Fruit fly (Drosophila melanogaster) whole organism, wandering third instar larva: ENCODE measurements around the gene pn.
A peak's percentile ranks its signal among the peaks of the same experiment; 100 is the strongest.

ENCODE experiments used
- Abd-B ChIP-seq: fragments of >200 bp; optimal IDR thresholded peaks from 2 replicates; lab custom pipeline; 2017; ENCODE audit warnings: missing biosample characterization, missing genetic modification characterization
- CG32264 ChIP-seq: fragments of 200-800 bp; sonication (Bioruptor generic); optimal IDR thresholded peaks from 2 replicates; lab custom pipeline; 2016; ENCODE audit warnings: missing biosample characterization, missing genetic modification characterization
- CG9705 ChIP-seq: fragments of 200-800 bp; sonication (Bioruptor generic); optimal IDR thresholded peaks from 2 replicates; lab custom pipeline; 2018; ENCODE audit warnings: missing biosample characterization, mild to moderate bottlenecking, missing genetic modification characterization
- CrebA ChIP-seq: fragments of 200-800 bp; sonication (Bioruptor generic); optimal IDR thresholded peaks from 2 replicates; lab custom pipeline; 2016; ENCODE audit warnings: missing biosample characterization, mild to moderate bottlenecking, missing genetic modification characterization, borderline replicate concordance
- Dif ChIP-seq: fragments of 200-275, 200-300 bp; sonication (Bioruptor generic); optimal IDR thresholded peaks from 2 replicates; lab custom pipeline; 2018; ENCODE audit warnings: missing biosample characterization, missing genetic modification characterization; ENCODE audit not compliant: partially characterized antibody
- HLH106 ChIP-seq: fragments of 200-800 bp; optimal IDR thresholded peaks from 3 replicates; lab custom pipeline; 2019; ENCODE audit warnings: missing biosample characterization, mild to moderate bottlenecking, missing genetic modification characterization, moderate library complexity
- Hnf4 ChIP-seq: fragments of 200-800 bp; sonication (Bioruptor generic); optimal IDR thresholded peaks from 2 replicates; lab custom pipeline; 2016; ENCODE audit warnings: missing biosample characterization, mild to moderate bottlenecking, missing genetic modification characterization
- Hr78 ChIP-seq: fragments of >200 bp; optimal IDR thresholded peaks from 2 replicates; lab custom pipeline; 2017; ENCODE audit warnings: missing biosample characterization, missing genetic modification characterization
- Hr83 ChIP-seq: fragments of 200-300 bp; sonication (Bioruptor generic); optimal IDR thresholded peaks from 2 replicates; lab custom pipeline; 2016; ENCODE audit warnings: missing biosample characterization, mild to moderate bottlenecking, missing genetic modification characterization, moderate library complexity; ENCODE audit not compliant: poor library complexity, severe bottlenecking
- Jra ChIP-seq: sonication (Bioruptor generic); optimal IDR thresholded peaks from 2 replicates; lab custom pipeline; 2016; ENCODE audit warnings: missing biosample characterization, missing genetic modification characterization
- Mio ChIP-seq: sonication (Bioruptor generic); optimal IDR thresholded peaks from 2 replicates; lab custom pipeline; 2016; ENCODE audit warnings: missing biosample characterization, missing genetic modification characterization
- Myc ChIP-seq: fragments of >200 bp; optimal IDR thresholded peaks from 2 replicates; lab custom pipeline; 2017
- N ChIP-seq: fragments of >200 bp; optimal IDR thresholded peaks from 2 replicates; lab custom pipeline; 2018; ENCODE audit warnings: missing biosample characterization, missing external identifiers, missing genetic modification characterization
- OdsH ChIP-seq: fragments of 200-800 bp; sonication (Bioruptor generic); optimal IDR thresholded peaks from 2 replicates; lab custom pipeline; 2016; ENCODE audit warnings: missing biosample characterization, mild to moderate bottlenecking, missing genetic modification characterization
- Rel ChIP-seq, 2 experiments: fragments of 200-800 bp; sonication (Bioruptor generic) in 1 of 2; optimal IDR thresholded peaks; 2 replicates in 1 of 2; 3 replicates in 1 of 2; lab custom pipeline; 2016 to 2019; ENCODE audit warnings: mild to moderate bottlenecking in 2 of 2, missing biosample characterization in 2 of 2, missing genetic modification characterization in 2 of 2, moderate library complexity in 1 of 2
- Sp1 ChIP-seq: fragments of 200-800 bp; sonication (Bioruptor generic); optimal IDR thresholded peaks from 3 replicates; lab custom pipeline; 2019; ENCODE audit warnings: missing biosample characterization, mild to moderate bottlenecking, missing genetic modification characterization, moderate library complexity
- Vsx2 ChIP-seq: fragments of 200-300, 225-300 bp; sonication (Bioruptor generic); optimal IDR thresholded peaks from 2 replicates; lab custom pipeline; 2018; ENCODE audit warnings: missing biosample characterization, missing genetic modification characterization; ENCODE audit not compliant: partially characterized antibody
- br ChIP-seq: fragments of 200-800 bp; sonication (Bioruptor generic); optimal IDR thresholded peaks from 2 replicates; lab custom pipeline; 2016; ENCODE audit warnings: missing biosample characterization, missing genetic modification characterization
- brk ChIP-seq: fragments of 200-800 bp; sonication (Bioruptor generic); optimal IDR thresholded peaks from 2 replicates; lab custom pipeline; 2016; ENCODE audit warnings: missing biosample characterization, mild to moderate bottlenecking, missing genetic modification characterization
- dl ChIP-seq, 2 experiments: fragments of 175-275, 200-275 bp in 1 of 2; fragments of 200-275 bp in 1 of 2; sonication (Bioruptor generic); optimal IDR thresholded peaks; lab custom pipeline; 2018; ENCODE audit warnings: mild to moderate bottlenecking in 2 of 2, missing biosample characterization in 2 of 2, missing genetic modification characterization in 2 of 2, moderate library complexity in 2 of 2; ENCODE audit not compliant: partially characterized antibody in 2 of 2, insufficient read depth in 1 of 2
- dmrt93B ChIP-seq: fragments of 200-800 bp; sonication (Bioruptor generic); optimal IDR thresholded peaks from 2 replicates; lab custom pipeline; 2018; ENCODE audit warnings: missing biosample characterization, mild to moderate bottlenecking, missing genetic modification characterization
- ey ChIP-seq: fragments of 200-800 bp; sonication (Bioruptor generic); optimal IDR thresholded peaks from 2 replicates; lab custom pipeline; 2016; ENCODE audit warnings: missing biosample characterization, missing genetic modification characterization
- foxo ChIP-seq, 2 experiments: fragments of 200-800 bp; sonication (Bioruptor generic); optimal IDR thresholded peaks; 2 replicates in 1 of 2; 3 replicates in 1 of 2; lab custom pipeline; 2016 to 2017; ENCODE audit warnings: missing biosample characterization in 2 of 2, missing genetic modification characterization in 2 of 2
- fru ChIP-seq: fragments of 200-800 bp; sonication (Bioruptor generic); optimal IDR thresholded peaks from 3 replicates; lab custom pipeline; 2016; ENCODE audit warnings: missing biosample characterization, mild to moderate bottlenecking, missing genetic modification characterization
- h ChIP-seq: fragments of 200-800 bp; sonication (Bioruptor generic); optimal IDR thresholded peaks from 3 replicates; lab custom pipeline; 2016; ENCODE audit warnings: missing biosample characterization, mild to moderate bottlenecking, missing genetic modification characterization
- jim ChIP-seq: fragments of 175-275, 200-325 bp; sonication (Bioruptor generic); optimal IDR thresholded peaks from 2 replicates; lab custom pipeline; 2016; ENCODE audit warnings: missing biosample characterization, mild to moderate bottlenecking, missing genetic modification characterization
- lola ChIP-seq: fragments of >200 bp; optimal IDR thresholded peaks from 2 replicates; lab custom pipeline; 2017; ENCODE audit warnings: missing biosample characterization, missing genetic modification characterization
- pan ChIP-seq: fragments of >200 bp; optimal IDR thresholded peaks from 2 replicates; lab custom pipeline; 2017
- rgr ChIP-seq: fragments of 200-800 bp; sonication (Bioruptor generic); optimal IDR thresholded peaks from 3 replicates; lab custom pipeline; 2016; ENCODE audit warnings: missing biosample characterization, mild to moderate bottlenecking, missing genetic modification characterization
- sage ChIP-seq: fragments of 200-800 bp; sonication (Bioruptor generic); optimal IDR thresholded peaks from 2 replicates; lab custom pipeline; 2016; ENCODE audit warnings: missing biosample characterization, mild to moderate bottlenecking, missing genetic modification characterization
- sv ChIP-seq: fragments of 200-800 bp; sonication (Bioruptor generic); optimal IDR thresholded peaks from 3 replicates; lab custom pipeline; 2016; ENCODE audit warnings: missing biosample characterization, missing genetic modification characterization
- tai ChIP-seq: sonication (Bioruptor generic); optimal IDR thresholded peaks from 2 replicates; lab custom pipeline; 2016; ENCODE audit warnings: missing biosample characterization, missing genetic modification characterization
- usp ChIP-seq: fragments of >200 bp; optimal IDR thresholded peaks from 2 replicates; lab custom pipeline; 2017; ENCODE audit warnings: missing biosample characterization, missing genetic modification characterization
- woc ChIP-seq: sonication (Bioruptor generic); optimal IDR thresholded peaks from 2 replicates; lab custom pipeline; 2016; ENCODE audit warnings: missing biosample characterization, mild to moderate bottlenecking, missing genetic modification characterization

pn gene

dm6 chrX:2146574-2146973 lies 34.4 kb upstream of the pn start:
- TF ChIP-seq tai (GFP tag; lab: Kevin White, UChicago) (no peak), sage (GFP tag; lab: Kevin White, UChicago) (no peak), dmrt93B (no peak), Rel (GFP tag; optimal IDR thresholded peaks at IDR 0.05; lab: Kevin White, UChicago) (no peak), Rel (tag; optimal IDR thresholded peaks at IDR 0.05; lab: Kevin White, UChicago) (no peak), Vsx2 (GFP tag; lab: Kevin White, UChicago) (no peak), HLH106 (tag; lab: Kevin White, UChicago) (no peak), Mio (GFP tag; lab: Kevin White, UChicago) (no peak), Hr78 (GFP tag; lab: Kevin White, UChicago) (no peak), lola (no peak)
- TF ChIP-seq, all 38 proteins: peak for 0

- no peak for TF ChIP-seq h
- TF ChIP-seq dmrt93B = no peak
- no peak for TF ChIP-seq Vsx2 (GFP tag; lab: Kevin White, UChicago)
- no peak for TF ChIP-seq N
- no peak for TF ChIP-seq dl (GFP tag; optimal IDR thresholded peaks at IDR 0.05; lab: Kevin White, UChicago; ENCODE audit: insufficient read depth in 1 of 2, partially characterized antibody in 2 of 2)
- TF ChIP-seq CG9705 (GFP tag; lab: Kevin White, UChicago) = no peak
- TF ChIP-seq Sp1 = no peak
- no peak for TF ChIP-seq Hr83 (GFP tag; lab: Kevin White, UChicago)
- no peak for TF ChIP-seq Mio (GFP tag; lab: Kevin White, UChicago)
- TF ChIP-seq Jra = no peak
- TF ChIP-seq lola = no peak
- no peak for TF ChIP-seq Hnf4
- TF ChIP-seq OdsH (GFP tag; lab: Kevin White, UChicago) = no peak
- no peak for TF ChIP-seq sv (GFP tag; lab: Kevin White, UChicago)
- TF ChIP-seq, all 38 proteins: peak for 0
Measured at dm6 chrX:2147475-2147874, 33.5 kb upstream of the pn start.

dm6 chrX:2148671-2149070 lies 32.3 kb upstream of the pn start:
- TF ChIP-seq sage (GFP tag; lab: Kevin White, UChicago) = no peak
- TF ChIP-seq lola = no peak
- TF ChIP-seq CrebA (GFP tag; lab: Kevin White, UChicago) = no peak
- TF ChIP-seq Hr83 (GFP tag; lab: Kevin White, UChicago) = no peak
- TF ChIP-seq Jra = no peak
- no peak for TF ChIP-seq Dif (GFP tag; lab: Kevin White, UChicago)
- no peak for TF ChIP-seq brk (GFP tag; lab: Kevin White, UChicago)
- TF ChIP-seq fru (GFP tag; lab: Kevin White, UChicago) = no peak
- TF ChIP-seq Myc (lab: Kevin White, UChicago) = no peak
- no peak for TF ChIP-seq br (GFP tag; lab: Kevin White, UChicago)
- no peak for TF ChIP-seq OdsH (GFP tag; lab: Kevin White, UChicago)
- no peak for TF ChIP-seq Abd-B (GFP tag; lab: Kevin White, UChicago)

dm6 chrX:2149478-2149877 lies 31.5 kb upstream of the pn start, which contains the start of gene bcn92:
bcn92 (minus strand) TSS chrX:2149647.
- TF ChIP-seq usp (no peak), Vsx2 (GFP tag; lab: Kevin White, UChicago) (no peak), rgr (peak; percentile 43), lola (no peak), N (no peak), Myc (lab: Kevin White, UChicago) (peak; percentile 5), Rel (GFP tag; optimal IDR thresholded peaks at IDR 0.05; lab: Kevin White, UChicago) (no peak), Rel (tag; optimal IDR thresholded peaks at IDR 0.05; lab: Kevin White, UChicago) (peak; percentile 12), sv (GFP tag; lab: Kevin White, UChicago) (peak; percentile 46), fru (GFP tag; lab: Kevin White, UChicago) (peak; percentile 37), Sp1 (peak; percentile 36), HLH106 (tag; lab: Kevin White, UChicago) (peak; percentile 36), dmrt93B (no peak), woc (peak; percentile 87), sage (GFP tag; lab: Kevin White, UChicago) (no peak), h (peak; percentile 41), Dif (GFP tag; lab: Kevin White, UChicago) (no peak), brk (GFP tag; lab: Kevin White, UChicago) (no peak), CG32264 (no peak), ey (GFP tag; lab: Kevin White, UChicago) (peak; percentile 46), Hr83 (GFP tag; lab: Kevin White, UChicago) (peak; percentile 21), OdsH (GFP tag; lab: Kevin White, UChicago) (peak; percentile 21), jim (GFP tag; lab: Kevin White, UChicago) (no peak), foxo (GFP tag; optimal IDR thresholded peaks at IDR 0.05; lab: Kevin White, UChicago) (peak in 1 of 2 experiments; percentile 42), br (GFP tag; lab: Kevin White, UChicago) (peak; percentile 29), Jra (peak; percentile 51), tai (GFP tag; lab: Kevin White, UChicago) (no peak), pan (lab: Kevin White, UChicago) (no peak)
